Worm (Caenorhabditis elegans): ENCODE measurements around the gene ulp-1.

Gene ulp-1

DNA sequence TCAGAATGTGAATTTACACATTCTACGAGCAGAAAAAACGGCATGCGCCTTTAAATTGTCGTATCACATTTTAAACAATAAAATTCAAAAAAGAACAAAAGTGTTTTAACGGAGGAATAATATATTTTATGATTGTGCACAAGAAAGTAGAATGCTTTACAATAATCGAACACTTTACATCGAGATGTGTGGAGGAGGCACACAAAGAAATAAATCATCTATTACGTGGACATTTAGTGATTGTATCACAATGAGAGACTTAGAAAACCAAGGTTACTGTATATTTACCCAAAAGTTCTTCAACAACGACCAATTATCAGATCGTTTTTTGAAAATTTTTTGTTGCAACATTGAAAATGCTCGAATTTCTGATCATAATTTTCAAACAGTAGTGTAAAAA lies 40.7 kb upstream of the ulp-1 start:
- TF ChIP-seq mab-5 (tag; optimal IDR thresholded peaks at IDR 0.05) (peak; percentile 53), snpc-4 (tag; optimal IDR thresholded peaks at IDR 0.05) (no peak), unc-62 (GFP tag; optimal IDR thresholded peaks at IDR 0.05) (peak; percentile 25)

DNA sequence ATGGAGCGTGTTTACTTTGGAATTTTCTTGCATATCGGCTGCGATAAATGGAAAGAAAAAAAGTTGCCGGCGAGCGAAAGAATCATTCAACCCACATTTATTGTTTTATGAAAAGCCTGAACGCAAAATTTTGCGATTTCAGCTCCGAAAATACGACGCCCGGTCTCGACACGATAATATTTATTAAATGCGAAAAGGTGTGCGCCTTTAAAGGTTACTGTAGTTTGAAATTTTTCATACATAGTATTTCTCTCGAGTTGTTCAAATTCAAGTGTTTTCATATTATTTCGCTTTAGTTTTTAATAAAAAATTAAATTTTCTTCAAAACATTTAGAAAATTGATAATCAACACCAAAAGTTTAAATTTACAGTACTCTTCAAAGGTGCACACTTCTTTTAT lies 39.4 kb upstream of the ulp-1 start, which contains the start of gene syx-16:
syx-16 (minus strand) TSS at position 118 of the 400 bp plus-strand sequence.
- no peak for TF ChIP-seq nhr-28 (tag; optimal IDR thresholded peaks at IDR 0.05)

DNA sequence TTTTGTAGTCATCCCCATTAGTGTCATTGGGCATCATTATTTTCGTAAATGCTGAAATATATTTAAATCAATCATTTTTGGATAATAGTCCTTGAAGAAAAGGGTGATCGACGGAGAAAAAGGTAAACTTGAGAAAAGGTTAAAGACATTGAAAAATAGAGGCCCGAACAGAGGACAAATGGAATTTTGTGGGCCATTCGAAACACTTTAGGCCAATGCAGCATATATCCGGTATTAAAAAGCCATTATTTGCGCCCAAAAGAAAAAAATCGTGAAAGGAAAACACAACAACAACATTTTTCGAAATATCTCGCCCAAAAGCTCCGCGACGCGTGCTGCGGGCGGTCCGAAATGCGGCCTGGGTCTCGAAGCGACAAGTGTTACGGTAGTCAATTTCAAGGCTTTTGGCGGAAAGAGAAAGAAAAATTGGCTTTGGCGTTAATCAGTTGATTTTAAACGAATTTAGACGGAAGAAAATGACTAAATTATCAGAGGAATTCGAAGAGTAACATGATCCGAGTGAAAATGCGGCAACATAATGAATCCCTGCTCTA lies 37.3 kb upstream of the ulp-1 start, which contains the start of gene morc-1:
morc-1 (minus strand) TSS at position 51 of the 554 bp plus-strand sequence.
- TF ChIP-seq lin-32 (GFP tag; optimal IDR thresholded peaks at IDR 0.05) (no peak), unc-62 (GFP tag; optimal IDR thresholded peaks at IDR 0.05) (no peak), ztf-11 (tag; optimal IDR thresholded peaks at IDR 0.05) (no peak), bed-3 (GFP tag; optimal IDR thresholded peaks at IDR 0.05) (no peak), mab-5 (tag; optimal IDR thresholded peaks at IDR 0.05) (no peak), nhr-237 (tag; optimal IDR thresholded peaks at IDR 0.05) (no peak), hlh-1 (tag; optimal IDR thresholded peaks at IDR 0.05) (no peak), drap-1 (GFP tag; optimal IDR thresholded peaks at IDR 0.05) (no peak)

DNA sequence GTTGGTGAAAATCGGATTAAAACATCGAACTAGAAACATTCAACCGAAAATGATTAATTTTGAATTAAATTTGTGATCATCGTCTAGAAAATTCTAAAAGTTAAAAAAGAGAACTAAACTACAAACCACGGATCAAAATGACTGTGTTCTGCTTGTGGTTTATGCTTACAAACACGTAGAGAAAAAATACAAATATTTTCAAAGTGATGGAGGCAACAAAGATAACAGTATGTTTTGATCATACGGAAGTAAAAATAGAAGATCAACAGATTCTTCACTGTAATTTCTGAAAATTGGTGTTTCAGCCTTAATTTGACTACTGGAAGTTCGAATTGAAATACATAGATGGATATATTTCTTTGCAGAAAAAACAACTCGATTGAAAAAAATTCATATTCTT lies 33.7 kb upstream of the ulp-1 start:
- TF ChIP-seq hlh-1 (tag; optimal IDR thresholded peaks at IDR 0.05) (no peak), mls-2 (tag; optimal IDR thresholded peaks at IDR 0.05) (no peak), unc-120 (tag; optimal IDR thresholded peaks at IDR 0.05; ENCODE audit: poor library complexity, severe bottlenecking) (no peak), ces-1 (GFP tag; optimal IDR thresholded peaks at IDR 0.05) (no peak), ceh-39 (tag; optimal IDR thresholded peaks at IDR 0.05) (no peak), sem-2 (GFP tag; optimal IDR thresholded peaks at IDR 0.05) (no peak), nhr-237 (tag; optimal IDR thresholded peaks at IDR 0.05) (no peak), lin-13 (tag; optimal IDR thresholded peaks at IDR 0.05) (no peak)

DNA sequence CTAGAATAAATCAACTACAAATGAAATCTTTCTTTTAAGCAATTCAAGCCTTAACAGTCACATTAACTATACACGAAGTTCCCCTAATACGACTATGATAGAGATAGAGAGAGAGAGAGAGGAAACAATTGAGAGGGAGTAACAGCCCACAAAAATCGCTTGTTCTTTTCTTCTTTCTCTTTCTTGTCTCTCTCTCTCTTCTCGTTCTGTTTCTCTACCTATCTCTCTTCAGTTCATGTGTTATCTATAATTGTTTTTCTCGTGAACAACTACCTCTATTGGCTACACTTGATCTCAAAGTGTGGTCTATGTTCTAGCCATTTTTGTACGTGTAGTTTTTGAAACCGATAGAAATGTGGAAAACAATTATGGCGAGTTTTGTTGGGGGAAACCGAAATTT lies 33.0 kb upstream of the ulp-1 start:
- TF ChIP-seq ham-2 (GFP tag; optimal IDR thresholded peaks at IDR 0.05) = peak; percentile 25
- TF ChIP-seq bed-3 (GFP tag; optimal IDR thresholded peaks at IDR 0.05) = no peak
- TF ChIP-seq ceh-39 (tag; optimal IDR thresholded peaks at IDR 0.05) = no peak
- no peak for TF ChIP-seq ces-1 (GFP tag; optimal IDR thresholded peaks at IDR 0.05)
- TF ChIP-seq mep-1 (tag; optimal IDR thresholded peaks at IDR 0.05) = no peak
- TF ChIP-seq drap-1 (GFP tag; optimal IDR thresholded peaks at IDR 0.05) = no peak
- TF ChIP-seq mls-2 (tag; optimal IDR thresholded peaks at IDR 0.05) = no peak
- TF ChIP-seq nhr-28 (tag; optimal IDR thresholded peaks at IDR 0.05) = peak; percentile 18
- peak; percentile 1 for TF ChIP-seq nhr-237 (tag; optimal IDR thresholded peaks at IDR 0.05)
- TF ChIP-seq ceh-83 (GFP tag; optimal IDR thresholded peaks at IDR 0.05) = no peak
- peak; percentile 66 for TF ChIP-seq unc-120 (tag; optimal IDR thresholded peaks at IDR 0.05; ENCODE audit: poor library complexity, severe bottlenecking)
- no peak for TF ChIP-seq nhr-2 (tag; optimal IDR thresholded peaks at IDR 0.05)
- no peak for TF ChIP-seq ceh-43 (GFP tag; optimal IDR thresholded peaks at IDR 0.05)
- no peak for TF ChIP-seq sptf-1 (tag; optimal IDR thresholded peaks at IDR 0.05)
- no peak for TF ChIP-seq unc-39 (tag; optimal IDR thresholded peaks at IDR 0.05)
- no peak for TF ChIP-seq elt-3 (tag; optimal IDR thresholded peaks at IDR 0.05)
- TF ChIP-seq tbx-8 (GFP tag; optimal IDR thresholded peaks at IDR 0.05) = no peak
- TF ChIP-seq blmp-1 (tag; optimal IDR thresholded peaks at IDR 0.05) = no peak

DNA sequence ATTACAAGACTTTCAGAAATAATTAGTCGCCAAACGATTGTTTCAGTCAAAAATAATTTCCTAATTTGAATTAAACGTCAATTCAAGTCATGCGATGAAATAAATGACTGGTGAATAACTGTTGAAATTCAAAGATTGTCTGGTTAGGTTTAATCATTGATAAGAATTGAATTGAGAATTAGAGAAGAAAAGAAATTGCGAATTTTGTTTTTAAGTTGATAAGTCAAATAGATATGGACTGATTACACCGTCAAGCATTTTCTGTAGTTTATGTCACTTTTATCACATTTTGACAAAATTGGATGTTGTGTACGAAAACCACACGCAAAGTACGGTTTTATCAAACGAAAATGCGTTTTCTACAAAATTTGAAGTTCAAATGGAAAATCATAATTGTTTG lies 31.7 kb upstream of the ulp-1 start:
- TF ChIP-seq drap-1 (GFP tag; optimal IDR thresholded peaks at IDR 0.05) (no peak), ceh-39 (tag; optimal IDR thresholded peaks at IDR 0.05) (no peak), M03D4.4 (tag; optimal IDR thresholded peaks at IDR 0.05) (no peak), pha-4 (tag; optimal IDR thresholded peaks at IDR 0.05) (no peak), nhr-237 (tag; optimal IDR thresholded peaks at IDR 0.05) (no peak), lin-13 (tag; optimal IDR thresholded peaks at IDR 0.05) (no peak), mls-2 (tag; optimal IDR thresholded peaks at IDR 0.05) (no peak), ceh-83 (GFP tag; optimal IDR thresholded peaks at IDR 0.05) (no peak), blmp-1 (tag; optimal IDR thresholded peaks at IDR 0.05) (no peak), ceh-43 (GFP tag; optimal IDR thresholded peaks at IDR 0.05) (no peak), bed-3 (GFP tag; optimal IDR thresholded peaks at IDR 0.05) (no peak), unc-120 (tag; optimal IDR thresholded peaks at IDR 0.05; ENCODE audit: poor library complexity, severe bottlenecking) (no peak), ham-2 (GFP tag; optimal IDR thresholded peaks at IDR 0.05) (no peak), tbx-8 (GFP tag; optimal IDR thresholded peaks at IDR 0.05) (no peak), nhr-12 (tag; optimal IDR thresholded peaks at IDR 0.05) (no peak), mab-5 (tag; optimal IDR thresholded peaks at IDR 0.05) (no peak)

Measured in whole organism, mixed stage, embryonic.